Fruit fly (Drosophila melanogaster) whole organism, embryonic: ENCODE results near the gene rush.

Source experiments
- Blimp-1 ChIP-seq: fragments of 200-800 bp; sonication (Bioruptor generic); optimal IDR thresholded peaks from 3 replicates; lab custom pipeline; 2018; ENCODE audit warnings: missing biosample characterization, missing genetic modification characterization, mild to moderate bottlenecking, moderate library complexity, missing genetic modification reagents
- CG10267 ChIP-seq: fragments of 200-800 bp; sonication (Bioruptor generic); optimal IDR thresholded peaks from 2 replicates; lab custom pipeline; 2018; ENCODE audit warnings: missing biosample characterization, mild to moderate bottlenecking, missing genetic modification characterization, moderate library complexity
- CG11093 ChIP-seq: fragments of 200-800 bp; sonication (Bioruptor generic); IDR thresholded peaks from 3 replicates; pipeline ENCODE4 v1.3.6; 2022; ENCODE audit warnings: missing biosample characterization, missing genetic modification characterization
- CG11247 ChIP-seq: fragments of 200-800 bp; sonication (Bioruptor generic); IDR thresholded peaks from 2 replicates; pipeline ENCODE4 v1.3.6; 2022; ENCODE audit warnings: missing biosample characterization, missing genetic modification characterization
- CG12299 ChIP-seq: fragments of 200-800 bp; sonication (Bioruptor generic); optimal IDR thresholded peaks from 2 replicates; lab custom pipeline; 2018; ENCODE audit warnings: missing biosample characterization, mild to moderate bottlenecking, missing genetic modification characterization
- CG12391 ChIP-seq: fragments of 200-800 bp; sonication (Bioruptor generic); optimal IDR thresholded peaks from 3 replicates; lab custom pipeline; 2018; ENCODE audit warnings: missing biosample characterization, mild to moderate bottlenecking, missing genetic modification characterization, moderate library complexity
- CG14441 ChIP-seq: fragments of 200-800 bp; sonication (Bioruptor generic); IDR thresholded peaks from 2 replicates; pipeline ENCODE4 v1.3.6; 2022; ENCODE audit warnings: missing biosample characterization, missing genetic modification characterization
- CG14667 ChIP-seq: fragments of 200-800 bp; sonication (Bioruptor generic); IDR thresholded peaks from 2 replicates; pipeline ENCODE4 v1.3.6; 2022; ENCODE audit warnings: missing biosample characterization, missing genetic modification characterization
- CG14710 ChIP-seq: fragments of 200-800 bp; sonication (Bioruptor generic); optimal IDR thresholded peaks from 3 replicates; lab custom pipeline; 2019; ENCODE audit warnings: missing biosample characterization, mild to moderate bottlenecking, missing genetic modification characterization, moderate library complexity
- CG15479 ChIP-seq: fragments of 200-800 bp; sonication (Bioruptor generic); optimal IDR thresholded peaks from 3 replicates; lab custom pipeline; 2019; ENCODE audit warnings: missing biosample characterization, mild to moderate bottlenecking, missing genetic modification characterization, moderate library complexity
- CG2129 ChIP-seq: fragments of 200-800 bp; sonication (Bioruptor generic); IDR thresholded peaks from 2 replicates; pipeline ENCODE4 v1.3.6; 2022; ENCODE audit warnings: missing biosample characterization, missing genetic modification characterization; ENCODE audit not compliant: partially characterized antibody
- CG3407 ChIP-seq: fragments of 200-800 bp; sonication (Bioruptor generic); optimal IDR thresholded peaks from 2 replicates; lab custom pipeline; 2018; ENCODE audit warnings: missing biosample characterization, mild to moderate bottlenecking, missing genetic modification characterization
- CG34224 ChIP-seq: fragments of 200-800 bp; sonication (Bioruptor generic); IDR thresholded peaks from 3 replicates; pipeline ENCODE4 v1.3.6; 2022; ENCODE audit warnings: missing biosample characterization, missing genetic modification characterization; ENCODE audit not compliant: partially characterized antibody
- CG3847 ChIP-seq: fragments of 200-800 bp; sonication (Bioruptor generic); IDR thresholded peaks from 2 replicates; pipeline ENCODE4 v1.3.6; 2022; ENCODE audit warnings: missing biosample characterization, missing genetic modification characterization
- CG42726 ChIP-seq: fragments of 200-800 bp; sonication (Bioruptor generic); IDR thresholded peaks from 2 replicates; pipeline ENCODE4 v1.3.6; 2022; ENCODE audit warnings: missing biosample characterization, missing genetic modification characterization; ENCODE audit not compliant: partially characterized antibody
- CG4360 ChIP-seq: fragments of 200-800 bp; sonication (Bioruptor generic); IDR thresholded peaks from 2 replicates; pipeline ENCODE4 v1.3.6; 2022; ENCODE audit warnings: missing biosample characterization, missing genetic modification characterization
- CG4820 ChIP-seq: fragments of 200-800 bp; sonication (Bioruptor generic); optimal IDR thresholded peaks from 3 replicates; lab custom pipeline; 2016; ENCODE audit warnings: missing biosample characterization, missing genetic modification characterization
- CG6765 ChIP-seq: fragments of 200-800 bp; sonication (Bioruptor generic); optimal IDR thresholded peaks from 3 replicates; lab custom pipeline; 2017; ENCODE audit warnings: missing biosample characterization, mild to moderate bottlenecking, missing genetic modification characterization
- CG7928 ChIP-seq: fragments of 200-800 bp; sonication (Bioruptor generic); optimal IDR thresholded peaks from 2 replicates; lab custom pipeline; 2017; ENCODE audit warnings: missing biosample characterization, mild to moderate bottlenecking, missing genetic modification characterization
- CG8765 ChIP-seq: fragments of 200-800 bp; sonication (Bioruptor generic); IDR thresholded peaks from 2 replicates; pipeline ENCODE4 v1.3.6; 2022; ENCODE audit warnings: missing biosample characterization, missing genetic modification characterization
- CG8924 ChIP-seq: fragments of 200-800 bp; optimal IDR thresholded peaks from 3 replicates; lab custom pipeline; 2019; ENCODE audit warnings: missing biosample characterization, mild to moderate bottlenecking, missing genetic modification characterization, moderate library complexity
- D19A ChIP-seq: fragments of 200-800 bp; optimal IDR thresholded peaks from 3 replicates; lab custom pipeline; 2019; ENCODE audit warnings: missing biosample characterization, mild to moderate bottlenecking, missing genetic modification characterization, moderate library complexity
- Drgx ChIP-seq: fragments of 200-800 bp; sonication (Bioruptor generic); IDR thresholded peaks from 2 replicates; pipeline ENCODE4 v1.3.6; 2022; ENCODE audit warnings: missing biosample characterization, missing genetic modification characterization
- Hand ChIP-seq: fragments of 200-800 bp; sonication (Bioruptor generic); optimal IDR thresholded peaks from 2 replicates; lab custom pipeline; 2017; ENCODE audit warnings: mild to moderate bottlenecking, missing biosample characterization, missing genetic modification reagents, missing genetic modification characterization
- Lim3 ChIP-seq: fragments of 200-800 bp; sonication (Bioruptor generic); IDR thresholded peaks from 2 replicates; pipeline ENCODE4 v1.3.6; 2022; ENCODE audit warnings: missing biosample characterization, missing genetic modification characterization
- Lpt ChIP-seq: fragments of >200 bp; optimal IDR thresholded peaks from 2 replicates; lab custom pipeline; 2018; ENCODE audit warnings: missing biosample characterization, missing genetic modification characterization
- Max ChIP-seq: fragments of 200-800 bp; sonication (Bioruptor generic); optimal IDR thresholded peaks from 2 replicates; lab custom pipeline; 2016; ENCODE audit warnings: missing biosample characterization, mild to moderate bottlenecking, missing genetic modification characterization
- Med ChIP-seq: fragments of 200-800 bp; sonication (Bioruptor generic); peaks from one replicate; lab custom pipeline; 2016; ENCODE audit warnings: missing biosample characterization, missing genetic modification characterization, mild to moderate bottlenecking, inconsistent platforms, moderate library complexity
- NK7.1 ChIP-seq: fragments of 200-800 bp; sonication (Bioruptor generic); optimal IDR thresholded peaks from 3 replicates; lab custom pipeline; 2016; ENCODE audit warnings: missing biosample characterization, missing genetic modification characterization
- Optix ChIP-seq: fragments of 200-800 bp; sonication (Bioruptor generic); IDR thresholded peaks from 3 replicates; pipeline ENCODE4 v1.3.6; 2022; ENCODE audit warnings: missing biosample characterization, missing genetic modification characterization
- Sox100B ChIP-seq: fragments of 200-800 bp; sonication (Bioruptor generic); optimal IDR thresholded peaks from 3 replicates; lab custom pipeline; 2018; ENCODE audit warnings: missing biosample characterization, mild to moderate bottlenecking, missing genetic modification characterization
- Sry-δ ChIP-seq: fragments of 200-800 bp; sonication (Bioruptor generic); optimal IDR thresholded peaks from 2 replicates; lab custom pipeline; 2016; ENCODE audit warnings: missing biosample characterization, missing genetic modification characterization
- TFAM ChIP-seq: fragments of 200-800 bp; sonication (Bioruptor generic); optimal IDR thresholded peaks from 2 replicates; lab custom pipeline; 2017; ENCODE audit warnings: missing biosample characterization, missing genetic modification characterization, inconsistent platforms
- aop ChIP-seq: fragments of 200-800 bp; sonication (Bioruptor generic); IDR thresholded peaks from 2 replicates; pipeline ENCODE4 v1.3.6; 2022; ENCODE audit warnings: missing biosample characterization, missing genetic modification characterization
- bcd ChIP-seq: fragments of 200-800 bp; sonication (Bioruptor generic); optimal IDR thresholded peaks from 2 replicates; lab custom pipeline; 2017; ENCODE audit warnings: missing biosample characterization, mild to moderate bottlenecking, missing genetic modification characterization
- disco-r ChIP-seq: fragments of 200-800 bp; sonication (Bioruptor generic); optimal IDR thresholded peaks from 2 replicates; lab custom pipeline; 2016; ENCODE audit warnings: missing biosample characterization, missing genetic modification characterization
- fd64A ChIP-seq: fragments of 200-800 bp; sonication (Bioruptor generic); optimal IDR thresholded peaks from 3 replicates; lab custom pipeline; 2018; ENCODE audit warnings: missing biosample characterization, mild to moderate bottlenecking, missing genetic modification characterization
- gcm ChIP-seq: fragments of 200-800 bp; sonication (Bioruptor generic); optimal IDR thresholded peaks from 2 replicates; lab custom pipeline; 2019; ENCODE audit warnings: missing biosample characterization, mild to moderate bottlenecking, missing genetic modification characterization, moderate library complexity
- gro ChIP-seq: fragments of 200-800 bp; sonication (Bioruptor generic); optimal IDR thresholded peaks from 2 replicates; lab custom pipeline; 2016; ENCODE audit warnings: missing biosample characterization, missing genetic modification characterization
- ham ChIP-seq: fragments of 200-800 bp; sonication (Bioruptor generic); IDR thresholded peaks from 2 replicates; pipeline ENCODE4 v1.3.6; 2022; ENCODE audit warnings: missing biosample characterization, missing genetic modification characterization
- jigr1 ChIP-seq: fragments of 200-800 bp; sonication (Bioruptor generic); IDR thresholded peaks from 3 replicates; pipeline ENCODE4 v1.3.6; 2022; ENCODE audit warnings: missing biosample characterization, missing genetic modification characterization
- kay ChIP-seq: fragments of 200-800 bp; sonication (Bioruptor generic); optimal IDR thresholded peaks from 2 replicates; lab custom pipeline; 2016; ENCODE audit warnings: missing biosample characterization, missing genetic modification characterization
- lab ChIP-seq: fragments of 200-800 bp; sonication (Bioruptor generic); optimal IDR thresholded peaks from 3 replicates; lab custom pipeline; 2017; ENCODE audit warnings: missing biosample characterization, missing genetic modification characterization, mild to moderate bottlenecking, moderate library complexity, missing genetic modification reagents
- lilli ChIP-seq: fragments of 200-800 bp; sonication (Bioruptor generic); optimal IDR thresholded peaks from 3 replicates; lab custom pipeline; 2016; ENCODE audit warnings: missing biosample characterization, missing genetic modification characterization
- luna ChIP-seq: fragments of 200-800 bp; sonication (Bioruptor generic); optimal IDR thresholded peaks from 2 replicates; lab custom pipeline; 2016; ENCODE audit warnings: missing biosample characterization, missing genetic modification characterization
- nau ChIP-seq: fragments of 200-800 bp; sonication (Bioruptor generic); optimal IDR thresholded peaks from 3 replicates; lab custom pipeline; 2017; ENCODE audit warnings: missing biosample characterization, mild to moderate bottlenecking, missing genetic modification characterization, missing genetic modification reagents
- org-1 ChIP-seq: fragments of 200-800 bp; sonication (Bioruptor generic); optimal IDR thresholded peaks from 2 replicates; lab custom pipeline; 2017; ENCODE audit warnings: missing biosample characterization, missing genetic modification characterization
- psq ChIP-seq: fragments of 200-800 bp; sonication (Bioruptor generic); optimal IDR thresholded peaks from 2 replicates; lab custom pipeline; 2017; ENCODE audit warnings: missing biosample characterization, missing genetic modification characterization
- pzg ChIP-seq: fragments of 200-800 bp; sonication (Bioruptor generic); optimal IDR thresholded peaks from 3 replicates; lab custom pipeline; 2018; ENCODE audit warnings: missing biosample characterization, mild to moderate bottlenecking, missing genetic modification characterization, moderate library complexity
- so ChIP-seq: fragments of 200-800 bp; sonication (Bioruptor generic); IDR thresholded peaks from 3 replicates; pipeline ENCODE4 v1.3.6; 2022; ENCODE audit warnings: missing biosample characterization, missing genetic modification characterization
- usp ChIP-seq: fragments of >200 bp; optimal IDR thresholded peaks from 2 replicates; lab custom pipeline; 2017; ENCODE audit warnings: missing biosample characterization, missing genetic modification characterization

Gene rush

DNA sequence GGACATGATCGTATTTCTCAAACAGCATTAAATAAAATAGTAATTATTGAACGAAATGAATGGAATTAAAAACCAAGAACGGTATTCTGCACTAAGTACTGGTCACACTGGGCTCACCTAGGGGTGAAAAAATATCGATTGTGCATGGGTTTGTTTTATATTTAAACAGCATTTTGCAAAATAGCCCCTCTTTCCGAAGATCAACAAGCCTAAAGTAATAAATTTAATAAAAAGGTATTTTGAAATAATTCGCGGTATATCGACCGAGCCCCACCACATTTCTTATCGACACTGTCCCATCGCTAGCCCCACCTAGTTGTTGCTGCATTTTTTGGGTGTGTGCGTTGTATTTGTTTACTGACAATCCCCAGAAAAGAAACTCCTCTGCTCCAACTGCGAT is 7.8 kb upstream of the rush start, which contains the start of gene pck (continued):
- no peak for TF ChIP-seq luna (GFP tag; lab: Kevin White, UChicago)
- peak; percentile 51 for TF ChIP-seq gcm (GFP tag; lab: Kevin White, UChicago)
- peak; percentile 34 for TF ChIP-seq CG3407
- TF ChIP-seq fd64A (GFP tag; lab: Kevin White, UChicago), result no peak
- peak; percentile 61 for TF ChIP-seq CG14441 (GFP tag; lab: Robert Waterston, UW)
- no peak for TF ChIP-seq TFAM (GFP tag; lab: Kevin White, UChicago)
- TF ChIP-seq Sox100B (GFP tag; lab: Kevin White, UChicago), result no peak
- TF ChIP-seq Sry-δ (GFP tag; lab: Kevin White, UChicago), result peak; percentile 89
- TF ChIP-seq CG8765 (GFP tag; lab: Robert Waterston, UW), result peak; percentile 51
- peak; percentile 47 for TF ChIP-seq gro (GFP tag; lab: Kevin White, UChicago)
- peak; percentile 70; the same call in 2 of the 3 replicates for TF ChIP-seq Optix (GFP tag; lab: Robert Waterston, UW)
- TF ChIP-seq usp (GFP tag; lab: Kevin White, UChicago), result no peak
- 0 out of 2 replicates have a peak, but pooled peaks have one; percentile 26 for TF ChIP-seq CG3847
- no peak for TF ChIP-seq Blimp-1 (GFP tag; lab: Kevin White, UChicago)
- no peak for TF ChIP-seq nau (GFP tag; lab: Kevin White, UChicago)
- peak; percentile 52 for TF ChIP-seq CG8924 (tag; lab: Kevin White, UChicago)
- no peak for TF ChIP-seq aop (GFP tag; lab: Robert Waterston, UW)
- TF ChIP-seq CG6765 (GFP tag; lab: Kevin White, UChicago), result no peak
- TF ChIP-seq CG14710 (tag; lab: Kevin White, UChicago), result peak; percentile 75
- 0 out of 3 replicates have a peak, but pooled peaks have one; percentile 56 for TF ChIP-seq so (GFP tag; lab: Robert Waterston, UW)
- TF ChIP-seq CG4360, result peak; percentile 32; the same call in 1 of the 2 replicates
- TF ChIP-seq ham, result no peak
- peak; percentile 58 for TF ChIP-seq pzg
- no peak for TF ChIP-seq NK7.1
- no peak for TF ChIP-seq Hand (GFP tag; lab: Kevin White, UChicago)
- TF ChIP-seq CG2129 (GFP tag; lab: Robert Waterston, UW), result no peak
- TF ChIP-seq Max (GFP tag; lab: Kevin White, UChicago), result peak; percentile 54
- TF ChIP-seq CG15479 (GFP tag; lab: Kevin White, UChicago), result no peak
- TF ChIP-seq disco-r, result peak; percentile 49
- TF ChIP-seq Lim3 (GFP tag; lab: Robert Waterston, UW), result no peak
- TF ChIP-seq CG11247 (GFP tag; lab: Robert Waterston, UW), result 0 out of 2 replicates have a peak, but pooled peaks have one; percentile 42
- TF ChIP-seq CG4820, result peak; percentile 64
- peak; percentile 27 for TF ChIP-seq bcd (GFP tag; lab: Kevin White, UChicago)
- peak; percentile 74 for TF ChIP-seq lab
- TF ChIP-seq lilli (GFP tag; lab: Kevin White, UChicago), result peak; percentile 85
- peak; percentile 65 for TF ChIP-seq CG34224 (GFP tag; lab: Robert Waterston, UW)
- peak; percentile 77 for TF ChIP-seq CG10267 (tag; lab: Kevin White, UChicago)
- peak; percentile 23 for TF ChIP-seq psq (GFP tag; lab: Kevin White, UChicago)
- peak; percentile 24 for TF ChIP-seq CG12299 (tag; lab: Kevin White, UChicago)
- TF ChIP-seq Med (GFP tag; lab: Kevin White, UChicago), result peak; percentile 93
- TF ChIP-seq CG42726 (GFP tag; lab: Robert Waterston, UW), result no peak
- TF ChIP-seq Lpt (GFP tag; lab: Kevin White, UChicago), result no peak
- no peak for TF ChIP-seq org-1 (GFP tag; lab: Kevin White, UChicago)
- TF ChIP-seq jigr1 (GFP tag; lab: Robert Waterston, UW), result no peak
- peak; percentile 34 for TF ChIP-seq kay (GFP tag; lab: Kevin White, UChicago)
- TF ChIP-seq CG11093 (GFP tag; lab: Robert Waterston, UW), result no peak
- TF ChIP-seq CG14667 (GFP tag; lab: Robert Waterston, UW), result peak; percentile 44
- no peak for TF ChIP-seq D19A
- peak; percentile 8 for TF ChIP-seq CG7928 (GFP tag; lab: Kevin White, UChicago)
- peak; percentile 78 for TF ChIP-seq CG12391 (tag; lab: Kevin White, UChicago)
- peak; percentile 27; the same call in 1 of the 2 replicates for TF ChIP-seq Drgx
